5 worm cellular contexts compared by ENCODE assay signal in the genomic region with DNA sequence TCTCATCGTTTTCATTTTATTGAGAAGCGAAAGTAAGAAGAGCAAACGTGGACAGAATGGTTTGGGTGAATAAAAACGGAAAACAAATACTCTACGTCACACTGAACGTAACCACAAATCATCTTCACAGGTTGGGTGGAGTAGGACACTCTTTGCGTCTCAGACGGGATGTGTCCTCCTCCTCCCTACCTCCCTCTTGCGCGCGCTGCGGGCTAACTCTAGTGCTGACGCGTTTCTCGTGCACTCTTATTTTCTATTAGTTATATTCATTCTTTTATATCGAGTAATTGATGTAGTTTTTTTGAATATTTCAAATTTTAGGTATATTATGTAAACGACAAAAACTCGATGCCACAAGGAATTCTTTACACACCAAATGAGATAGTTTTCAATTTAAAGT.
TF ChIP-seq lines count a peak whose summit lies in the region.

Gene Y34B4A.7 (plus strand): TSS at position 297 of the 400 bp plus-strand sequence.

TF ChIP-seq in whole organism, L1 larva, 84 proteins besides CTCF, POLR2A, EP300 and RAD21 (continues in another document):
- TF ChIP-seq tlp-1 (tag; optimal IDR thresholded peaks at IDR 0.05; lab: Kevin White, UChicago) (no peak), ceh-82 (tag; optimal IDR thresholded peaks at IDR 0.05; lab: Kevin White, UChicago) (peak; percentile 55 to 70 (median 68)), nhr-12 (tag; optimal IDR thresholded peaks at IDR 0.05; lab: Kevin White, UChicago) (no peak), nhr-85 (tag; lab: Kevin White, UChicago) (peak; percentile 89), pqm-1 (tag; optimal IDR thresholded peaks at IDR 0.05; lab: Kevin White, UChicago) (no peak), unc-62 (GFP tag; optimal IDR thresholded peaks at IDR 0.05; lab: Kevin White, UChicago) (no peak), nhr-20 (tag; optimal IDR thresholded peaks at IDR 0.05; lab: Kevin White, UChicago) (peak; percentile 82), unc-86 (tag; optimal IDR thresholded peaks at IDR 0.05; lab: Kevin White, UChicago) (peak; percentile 65), tbx-2 (tag; optimal IDR thresholded peaks at IDR 0.05; lab: Kevin White, UChicago) (peak; percentile 74), ceh-88 (GFP tag; IDR thresholded peaks at IDR 0.05; lab: Robert Waterston, UW) (no peak), hpl-2 (GFP tag; optimal IDR thresholded peaks at IDR 0.05; lab: Kevin White, UChicago) (no peak), ama-1 (optimal IDR thresholded peaks at IDR 0.05; lab: Kevin White, UChicago) (no peak), nhr-84 (tag; optimal IDR thresholded peaks at IDR 0.05; lab: Kevin White, UChicago) (no peak), nhr-77 (tag; optimal IDR thresholded peaks at IDR 0.05; lab: Kevin White, UChicago) (no peak), snpc-4 (tag; optimal IDR thresholded peaks at IDR 0.05; lab: Kevin White, UChicago) (peak; percentile 45), hlh-4 (tag; optimal IDR thresholded peaks at IDR 0.05; lab: Kevin White, UChicago) (no peak), lin-39 (tag; optimal IDR thresholded peaks at IDR 0.05; lab: Kevin White, UChicago) (peak; percentile 13), unc-30 (tag; optimal IDR thresholded peaks at IDR 0.05; lab: Kevin White, UChicago) (no peak)

TF ChIP-seq in whole organism, L3 larva, 47 proteins besides CTCF, POLR2A, EP300 and RAD21 (continues in another document):
- TF ChIP-seq R02D3.7 (tag; optimal IDR thresholded peaks at IDR 0.05; lab: Kevin White, UChicago) (no peak), fos-1 (tag; optimal IDR thresholded peaks at IDR 0.05; lab: Kevin White, UChicago) (no peak), nhr-25 (tag; optimal IDR thresholded peaks at IDR 0.05; lab: Kevin White, UChicago) (peak; percentile 76), nfya-1 (tag; optimal IDR thresholded peaks at IDR 0.05; lab: Kevin White, UChicago; ENCODE audit: insufficient read depth) (peak; percentile 51), pqm-1 (tag; optimal IDR thresholded peaks at IDR 0.05; lab: Kevin White, UChicago) (no peak), skn-1 (tag; optimal IDR thresholded peaks at IDR 0.05; lab: Kevin White, UChicago) (no peak), lin-15B (tag; optimal IDR thresholded peaks at IDR 0.05; lab: Kevin White, UChicago) (peak; percentile 48), fkh-10 (GFP tag; optimal IDR thresholded peaks at IDR 0.05; lab: Kevin White, UChicago) (no peak), ceh-28 (tag; optimal IDR thresholded peaks at IDR 0.05; lab: Kevin White, UChicago) (peak; percentile 19), eor-1 (tag; optimal IDR thresholded peaks at IDR 0.05; lab: Kevin White, UChicago) (no peak), nhr-237 (tag; optimal IDR thresholded peaks at IDR 0.05; lab: Kevin White, UChicago) (no peak), nhr-43 (tag; optimal IDR thresholded peaks at IDR 0.05; lab: Kevin White, UChicago; ENCODE audit: poor library complexity, severe bottlenecking) (peak; percentile 2), nhr-28 (tag; optimal IDR thresholded peaks at IDR 0.05; lab: Kevin White, UChicago) (no peak), lsy-12 (tag; optimal IDR thresholded peaks at IDR 0.05; lab: Kevin White, UChicago) (no peak), egl-27 (tag; optimal IDR thresholded peaks at IDR 0.05; lab: Kevin White, UChicago) (no peak), fkh-2 (tag; optimal IDR thresholded peaks at IDR 0.05; lab: Kevin White, UChicago) (no peak), nhr-67 (tag; optimal IDR thresholded peaks at IDR 0.05; lab: Kevin White, UChicago) (no peak), hmg-11 (tag; optimal IDR thresholded peaks at IDR 0.05; lab: Kevin White, UChicago) (peak; percentile 37)

TF ChIP-seq in whole organism, early embryonic, 17 proteins besides CTCF, POLR2A, EP300 and RAD21:
- TF ChIP-seq B0310.2 (tag; optimal IDR thresholded peaks at IDR 0.05; lab: Kevin White, UChicago) (peak; percentile 29), flt-1 (GFP tag; IDR thresholded peaks at IDR 0.05; lab: Robert Waterston, UW) (peak; percentile 45; the same call in 1 of the 2 replicates), tra-4 (tag; optimal IDR thresholded peaks at IDR 0.05; lab: Kevin White, UChicago) (no peak), ama-1 (optimal IDR thresholded peaks at IDR 0.05; lab: Kevin White, UChicago) (no peak), pes-1 (GFP tag; IDR thresholded peaks at IDR 0.05; lab: Robert Waterston, UW) (no peak), hnd-1 (tag; optimal IDR thresholded peaks at IDR 0.05; lab: Kevin White, UChicago) (no peak), ceh-36 (tag; optimal IDR thresholded peaks at IDR 0.05; lab: Kevin White, UChicago) (no peak), aly-1 (tag; optimal IDR thresholded peaks at IDR 0.05; lab: Kevin White, UChicago) (no peak), tbx-37 (GFP tag; conservative IDR thresholded peaks at IDR 0.05; lab: Robert Waterston, UW) (no peak), hmg-4 (GFP tag; optimal IDR thresholded peaks at IDR 0.05; lab: Kevin White, UChicago) (no peak), ceh-13 (GFP tag; optimal IDR thresholded peaks at IDR 0.05; lab: Kevin White, UChicago) (no peak), sea-1 (GFP tag; conservative IDR thresholded peaks at IDR 0.05; lab: Robert Waterston, UW) (0 out of 2 replicates have a peak, but pooled peaks have one; percentile 8), hmbx-1 (tag; optimal IDR thresholded peaks at IDR 0.05; lab: Kevin White, UChicago) (no peak), F13C5.2 (tag; optimal IDR thresholded peaks at IDR 0.05; lab: Kevin White, UChicago) (no peak), tbx-11 (GFP tag; IDR thresholded peaks at IDR 0.05; lab: Robert Waterston, UW) (no peak), scrt-1 (GFP tag; IDR thresholded peaks at IDR 0.05; lab: Robert Waterston, UW) (no peak), ets-7 (tag; optimal IDR thresholded peaks at IDR 0.05; lab: Kevin White, UChicago) (no peak)

TF ChIP-seq in whole organism, midembryonic, 9 proteins besides CTCF, POLR2A, EP300 and RAD21:
- TF ChIP-seq cog-1 (tag; optimal IDR thresholded peaks at IDR 0.05; lab: Kevin White, UChicago) (peak; percentile 10), tab-1 (GFP tag; IDR thresholded peaks at IDR 0.05; lab: Robert Waterston, UW) (no peak)

TF ChIP-seq in whole organism, young adult, 124 proteins besides CTCF, POLR2A, EP300 and RAD21 (continues in another document):
- TF ChIP-seq hmg-1.2 (GFP tag; IDR thresholded peaks at IDR 0.05; lab: Robert Waterston, UW) = no peak
- no peak for TF ChIP-seq chd-7 (tag; optimal IDR thresholded peaks at IDR 0.05; lab: Kevin White, UChicago)
- peak; percentile 92 for TF ChIP-seq ztf-18 (tag; optimal IDR thresholded peaks at IDR 0.05; lab: Kevin White, UChicago)
- TF ChIP-seq lsl-1 (GFP tag; optimal IDR thresholded peaks at IDR 0.05; lab: Kevin White, UChicago) = no peak
- TF ChIP-seq zfh-2 (GFP tag; conservative IDR thresholded peaks at IDR 0.05; lab: Robert Waterston, UW) = peak; percentile 71
- TF ChIP-seq attf-5 (GFP tag; optimal IDR thresholded peaks at IDR 0.05; lab: Kevin White, UChicago) = peak; percentile 51
- TF ChIP-seq F39B2.1 (GFP tag; IDR thresholded peaks at IDR 0.05; lab: Robert Waterston, UW) = no peak
- no peak for TF ChIP-seq B0336.3 (GFP tag; IDR thresholded peaks at IDR 0.05; lab: Robert Waterston, UW)
- no peak for TF ChIP-seq lin-26 (GFP tag; IDR thresholded peaks at IDR 0.05; lab: Robert Waterston, UW)
- no peak for TF ChIP-seq F55B11.4 (tag; optimal IDR thresholded peaks at IDR 0.05; lab: Kevin White, UChicago; ENCODE audit: borderline replicate concordance, insufficient read depth)
- TF ChIP-seq F57A8.1 (GFP tag; optimal IDR thresholded peaks at IDR 0.05; lab: Kevin White, UChicago) = no peak
- no peak for TF ChIP-seq lir-1 (GFP tag; conservative IDR thresholded peaks at IDR 0.05; lab: Robert Waterston, UW)
- TF ChIP-seq bed-1 (GFP tag; IDR thresholded peaks at IDR 0.05; lab: Robert Waterston, UW) = no peak
- no peak for TF ChIP-seq sdz-38 (tag; optimal IDR thresholded peaks at IDR 0.05; lab: Kevin White, UChicago)
- TF ChIP-seq ama-1 (optimal IDR thresholded peaks at IDR 0.05; lab: Kevin White, UChicago) = no peak
- TF ChIP-seq ama-1 (GFP tag; optimal IDR thresholded peaks at IDR 0.05; lab: Kevin White, UChicago) = no peak
- TF ChIP-seq snpc-4 (GFP tag; optimal IDR thresholded peaks at IDR 0.05; lab: Kevin White, UChicago) = no peak
- peak in 1 of 4 experiments; percentile 48 for TF ChIP-seq snpc-4 (tag; optimal IDR thresholded peaks at IDR 0.05; lab: Kevin White, UChicago)
- TF ChIP-seq madf-6 (GFP tag; IDR thresholded peaks at IDR 0.05; lab: Robert Waterston, UW) = no peak
- TF ChIP-seq B0261.1 (tag; optimal IDR thresholded peaks at IDR 0.05; lab: Kevin White, UChicago) = no peak
- peak; percentile 9 for TF ChIP-seq ztf-26 (tag; optimal IDR thresholded peaks at IDR 0.05; lab: Kevin White, UChicago)
- TF ChIP-seq pha-4 (tag; optimal IDR thresholded peaks at IDR 0.05; lab: Kevin White, UChicago) = no peak
- no peak for TF ChIP-seq F33H1.4 (GFP tag; IDR thresholded peaks at IDR 0.05; lab: Robert Waterston, UW)
- no peak for TF ChIP-seq ekl-4 (GFP tag; IDR thresholded peaks at IDR 0.05; lab: Robert Waterston, UW)
- TF ChIP-seq die-1 (tag; optimal IDR thresholded peaks at IDR 0.05; lab: Kevin White, UChicago) = no peak
- no peak for TF ChIP-seq K12H6.12 (tag; optimal IDR thresholded peaks at IDR 0.05; lab: Kevin White, UChicago)
- TF ChIP-seq nhr-179 (tag; optimal IDR thresholded peaks at IDR 0.05; lab: Kevin White, UChicago) = no peak
- TF ChIP-seq ceh-79 (tag; optimal IDR thresholded peaks at IDR 0.05; lab: Kevin White, UChicago) = no peak
- no peak for TF ChIP-seq efl-1 (GFP tag; optimal IDR thresholded peaks at IDR 0.05; lab: Kevin White, UChicago)
- TF ChIP-seq dox-1 (GFP tag; IDR thresholded peaks at IDR 0.05; lab: Robert Waterston, UW) = peak; percentile 66
- peak; percentile 35 for TF ChIP-seq nhr-80 (tag; optimal IDR thresholded peaks at IDR 0.05; lab: Kevin White, UChicago)
- TF ChIP-seq ztf-25 (GFP tag; IDR thresholded peaks at IDR 0.05; lab: Robert Waterston, UW) = no peak
- TF ChIP-seq ztf-6 (GFP tag; IDR thresholded peaks at IDR 0.05; lab: Robert Waterston, UW) = no peak
- no peak for TF ChIP-seq Y56A3A.18 (GFP tag; IDR thresholded peaks at IDR 0.05; lab: Robert Waterston, UW)
- no peak for TF ChIP-seq F37B4.10 (GFP tag; IDR thresholded peaks at IDR 0.05; lab: Robert Waterston, UW)
- no peak for TF ChIP-seq Y53G8AR.9 (GFP tag; conservative IDR thresholded peaks at IDR 0.05; lab: Robert Waterston, UW)
- no peak for TF ChIP-seq madf-3 (GFP tag; IDR thresholded peaks at IDR 0.05; lab: Robert Waterston, UW)
- peak; percentile 53 for TF ChIP-seq mcd-1 (GFP tag; IDR thresholded peaks at IDR 0.05; lab: Robert Waterston, UW)
- 0 out of 2 replicates have a peak, but pooled peaks have one; percentile 39 for TF ChIP-seq nfyb-1 (GFP tag; IDR thresholded peaks at IDR 0.05; lab: Robert Waterston, UW)
- no peak for TF ChIP-seq hmg-20 (GFP tag; IDR thresholded peaks at IDR 0.05; lab: Robert Waterston, UW)
- TF ChIP-seq F49E8.2 (tag; optimal IDR thresholded peaks at IDR 0.05; lab: Kevin White, UChicago; ENCODE audit: insufficient read depth) = no peak
- no peak for TF ChIP-seq gei-17 (GFP tag; optimal IDR thresholded peaks at IDR 0.05; lab: Kevin White, UChicago)

Comparison
In these comparisons a context has a peak if more than half of its experiments do, and no peak if none do; other contexts are left out.
1. Of the 8 proteins assayed by ChIP-seq in both whole organism, young adult and whole organism, L1 larva: peak only in whole organism, young adult: none; only in whole organism, L1 larva: dpl-1, efl-1, lin-35, nhr-90 and unc-130; in both: none; in neither: 2; mixed calls (peak in some experiments, not most) for 1.